Fruit fly (Drosophila melanogaster): Measurements from ENCODE around the gene CG15576.

CG15576 gene

dm6 chrX:4202235-4202794 lies 50.3 kb downstream of the CG15576 start:
- no peak for TF ChIP-seq EcR (GFP tag; optimal IDR thresholded peaks at IDR 0.05)
- TF ChIP-seq CG8478 (optimal IDR thresholded peaks at IDR 0.05): no peak
- TF ChIP-seq Dll (optimal IDR thresholded peaks at IDR 0.05): no peak
- no peak for TF ChIP-seq usp (GFP tag; optimal IDR thresholded peaks at IDR 0.05)
- TF ChIP-seq psq (optimal IDR thresholded peaks at IDR 0.05): no peak

Data from whole organism.